Worm (Caenorhabditis elegans) whole organism, mixed stage, embryonic: Measurements from ENCODE around the gene F59B2.14.

Source experiments
- elt-1 ChIP-seq: sonication (generic microtip); optimal IDR thresholded peaks from 2 replicates; lab custom pipeline; 2017; ENCODE audit warnings: missing genetic modification characterization, mild to moderate bottlenecking, missing compliant biosample characterization, antibody characterized with exemption, moderate library complexity, borderline replicate concordance; ENCODE audit not compliant: insufficient read depth
- elt-3 ChIP-seq: fragments of 150-350 bp; optimal IDR thresholded peaks from 2 replicates; lab custom pipeline; 2014; ENCODE audit warnings: missing biosample characterization, missing genetic modification characterization
- sem-2 ChIP-seq: fragments of 200-800 bp; sonication (Bioruptor generic); optimal IDR thresholded peaks from 2 replicates; lab custom pipeline; 2018; ENCODE audit warnings: mild to moderate bottlenecking, missing genetic modification characterization, missing compliant biosample characterization

DNA sequence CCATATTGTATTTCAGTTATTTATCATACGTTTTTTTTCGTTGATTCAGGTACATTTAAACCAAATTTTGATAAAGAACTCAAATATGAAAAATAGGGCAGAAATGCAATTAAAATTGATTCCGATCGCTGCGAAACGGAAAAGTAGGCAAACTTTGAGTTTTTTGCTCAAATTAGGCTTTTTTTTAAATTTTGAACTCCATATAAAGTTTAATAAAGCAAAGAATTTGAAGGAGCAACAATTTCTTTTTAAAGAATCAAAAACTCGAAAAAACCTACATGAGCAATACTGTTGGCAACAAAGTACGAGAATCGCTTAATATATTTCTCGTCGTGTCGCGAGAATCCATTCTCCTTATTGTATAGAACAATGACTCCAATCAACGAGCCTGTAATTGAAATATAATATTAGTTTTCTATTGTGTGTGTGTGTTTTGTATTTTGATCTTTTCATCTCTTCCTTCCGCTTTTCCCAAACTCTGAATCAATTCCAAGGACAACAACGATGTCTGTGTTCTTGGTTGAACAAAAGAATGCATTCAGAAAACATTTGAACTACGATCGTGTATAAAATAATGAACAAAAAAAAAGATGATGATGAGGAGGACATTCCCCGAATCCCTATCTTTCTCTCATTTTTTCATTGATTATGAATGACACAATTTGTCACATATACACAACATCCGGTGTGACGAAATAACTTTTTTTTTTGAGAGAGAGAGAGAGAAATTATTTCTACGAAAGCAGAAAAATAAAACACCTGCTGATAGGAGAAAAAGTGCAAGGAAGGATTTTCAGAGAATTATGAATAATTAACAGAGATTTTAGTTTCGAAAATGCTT is 43.7 kb downstream of the F59B2.14 start:
- TF ChIP-seq sem-2 (no peak), elt-3 (no peak), elt-1 (no peak)
